Worm (Caenorhabditis elegans) whole organism, L4 larva: ENCODE results near the gene panl-2.

Experiments
- F37D6.2 ChIP-seq: sonication (generic microtip); optimal IDR thresholded peaks from 2 replicates; lab custom pipeline; 2016; ENCODE audit warnings: mild to moderate bottlenecking, missing genetic modification characterization, missing compliant biosample characterization
- R02D3.7 ChIP-seq: fragments of 150-350 bp; sonication (generic microtip); optimal IDR thresholded peaks from 3 replicates; lab custom pipeline; 2014; ENCODE audit warnings: missing biosample characterization, missing genetic modification characterization
- T20F7.1 ChIP-seq: fragments of 200-800 bp; sonication (Bioruptor generic); optimal IDR thresholded peaks from 2 replicates; lab custom pipeline; 2018; ENCODE audit warnings: mild to moderate bottlenecking, missing genetic modification characterization, missing compliant biosample characterization
- Y48G9A.11 ChIP-seq: fragments of 200-800 bp; sonication (Bioruptor generic); IDR thresholded peaks from 2 replicates; pipeline ENCODE4 v1.3.6; 2022; ENCODE audit warnings: missing genetic modification reagents, missing genetic modification characterization, missing compliant biosample characterization
- Y5F2A.4 ChIP-seq: fragments of 200-800 bp; sonication (Bioruptor generic); optimal IDR thresholded peaks from 2 replicates; lab custom pipeline; 2018; ENCODE audit warnings: mild to moderate bottlenecking, missing genetic modification characterization, missing compliant biosample characterization
- Y75B8A.6 ChIP-seq: fragments of 200-800 bp; sonication (Bioruptor generic); IDR thresholded peaks from 2 replicates; pipeline ENCODE4 v1.3.6; 2022; ENCODE audit warnings: missing genetic modification reagents, missing genetic modification characterization, missing compliant biosample characterization
- aha-1 ChIP-seq: fragments of 150-350 bp; peaks from one replicate; lab custom pipeline; 2014; ENCODE audit warnings: missing biosample characterization, missing genetic modification characterization
- ama-1 ChIP-seq: fragments of 150-350 bp; optimal IDR thresholded peaks from 2 replicates; lab custom pipeline; 2014; ENCODE audit warnings: inconsistent platforms, mixed read lengths
- attf-4 ChIP-seq: sonication (generic microtip); optimal IDR thresholded peaks from 3 replicates; lab custom pipeline; 2017; ENCODE audit warnings: missing biosample characterization, missing genetic modification characterization
- ceh-20 ChIP-seq: fragments of 200-800 bp; sonication (Bioruptor generic); IDR thresholded peaks from 2 replicates; pipeline ENCODE4 v1.3.6; 2022; ENCODE audit warnings: missing genetic modification reagents, missing genetic modification characterization, missing compliant biosample characterization
- ceh-32 ChIP-seq: sonication (generic microtip); optimal IDR thresholded peaks from 2 replicates; lab custom pipeline; 2016; ENCODE audit warnings: mild to moderate bottlenecking, missing genetic modification characterization, missing compliant biosample characterization; ENCODE audit not compliant: poor library complexity
- ces-1 ChIP-seq: fragments of 150-350 bp; sonication (generic microtip); optimal IDR thresholded peaks from 4 replicates; lab custom pipeline; 2014; ENCODE audit warnings: missing biosample characterization, missing genetic modification reagents, missing genetic modification characterization
- daf-16 ChIP-seq, 3 experiments: sonication (generic microtip); optimal IDR thresholded peaks; 2 replicates each; lab custom pipeline; 2016 to 2017; ENCODE audit warnings: missing genetic modification characterization in 3 of 3, missing genetic modification reagents in 3 of 3, mild to moderate bottlenecking in 2 of 3, missing compliant biosample characterization in 2 of 3, missing biosample characterization in 1 of 3, moderate library complexity in 1 of 3
- egl-27 ChIP-seq: sonication (generic microtip); optimal IDR thresholded peaks from 3 replicates; lab custom pipeline; 2017; ENCODE audit warnings: missing biosample characterization, missing genetic modification reagents, missing genetic modification characterization
- egl-43 ChIP-seq: fragments of 200-800 bp; sonication (Bioruptor generic); IDR thresholded peaks from 2 replicates; pipeline ENCODE4 v1.3.6; 2022; ENCODE audit warnings: missing genetic modification reagents, missing genetic modification characterization, missing compliant biosample characterization
- hlh-11 ChIP-seq: fragments of 200-800 bp; sonication (Bioruptor generic); optimal IDR thresholded peaks from 2 replicates; lab custom pipeline; 2018; ENCODE audit warnings: mild to moderate bottlenecking, missing genetic modification characterization, missing compliant biosample characterization
- hlh-30 ChIP-seq: sonication (generic microtip); optimal IDR thresholded peaks from 2 replicates; lab custom pipeline; 2017; ENCODE audit warnings: antibody characterized with exemption, mild to moderate bottlenecking, missing genetic modification characterization, missing compliant biosample characterization; ENCODE audit not compliant: insufficient read depth
- lim-7 ChIP-seq: fragments of 200-800 bp; sonication (Bioruptor generic); IDR thresholded peaks from 2 replicates; pipeline ENCODE4 v1.3.6; 2022; ENCODE audit warnings: missing genetic modification characterization, missing compliant biosample characterization
- lin-29 ChIP-seq: fragments of 200-800 bp; sonication (Bioruptor generic); IDR thresholded peaks from 2 replicates; pipeline ENCODE4 v1.3.6; 2022; ENCODE audit warnings: missing genetic modification reagents, missing genetic modification characterization, missing compliant biosample characterization
- lsy-2 ChIP-seq, 2 experiments: fragments of 150-350 bp in 1 of 2; sonication (generic microtip) in 1 of 2; optimal IDR thresholded peaks; 2 replicates each; lab custom pipeline; 2014 to 2017; ENCODE audit warnings: missing biosample characterization in 2 of 2, missing genetic modification characterization in 2 of 2
- madf-9 ChIP-seq: fragments of 200-800 bp; sonication (Bioruptor generic); conservative IDR thresholded peaks from 2 replicates; pipeline ENCODE4 v1.3.6; 2022; ENCODE audit warnings: missing genetic modification reagents, missing genetic modification characterization, missing compliant biosample characterization
- mdl-1 ChIP-seq, 2 experiments: fragments of 150-350 bp in 1 of 2; sonication (generic microtip) in 1 of 2; optimal IDR thresholded peaks; 2 replicates each; lab custom pipeline; 2014 to 2017; ENCODE audit warnings: missing biosample characterization in 2 of 2, missing genetic modification characterization in 2 of 2
- mes-2 ChIP-seq: sonication (generic microtip); optimal IDR thresholded peaks from 2 replicates; lab custom pipeline; 2016; ENCODE audit warnings: missing genotype, mild to moderate bottlenecking, missing genetic modification characterization, missing compliant biosample characterization; ENCODE audit not compliant: poor library complexity, severe bottlenecking
- nhr-10 ChIP-seq: fragments of 150-350 bp; optimal IDR thresholded peaks from 2 replicates; lab custom pipeline; 2014; ENCODE audit warnings: missing biosample characterization, missing genetic modification characterization
- nhr-28 ChIP-seq: fragments of 150-350 bp; optimal IDR thresholded peaks from 2 replicates; lab custom pipeline; 2014; ENCODE audit warnings: missing biosample characterization, missing genetic modification characterization
- nhr-48 ChIP-seq: sonication (generic microtip); optimal IDR thresholded peaks from 2 replicates; lab custom pipeline; 2016; ENCODE audit warnings: mild to moderate bottlenecking, missing genetic modification characterization, missing compliant biosample characterization
- sdz-12 ChIP-seq: fragments of 200-800 bp; sonication (Bioruptor generic); optimal IDR thresholded peaks from 2 replicates; lab custom pipeline; 2018; ENCODE audit warnings: mild to moderate bottlenecking, missing genetic modification characterization, missing compliant biosample characterization
- set-16 ChIP-seq: fragments of 200-800 bp; sonication (Bioruptor generic); IDR thresholded peaks from 2 replicates; pipeline ENCODE4 v1.3.6; 2022; ENCODE audit warnings: missing genetic modification reagents, missing genetic modification characterization, missing compliant biosample characterization
- snpc-4 ChIP-seq: fragments of 150-350 bp; optimal IDR thresholded peaks from 2 replicates; lab custom pipeline; 2014; ENCODE audit warnings: missing biosample characterization, missing genetic modification characterization
- unc-130 ChIP-seq: sonication (generic microtip); optimal IDR thresholded peaks from 2 replicates; lab custom pipeline; 2016; ENCODE audit warnings: missing genetic modification reagents, missing genetic modification characterization, missing compliant biosample characterization
- unc-39 ChIP-seq: sonication (generic microtip); optimal IDR thresholded peaks from 2 replicates; lab custom pipeline; 2017; ENCODE audit warnings: missing biosample characterization, missing genetic modification characterization
- vab-7 ChIP-seq: fragments of 200-800 bp; sonication (Bioruptor generic); IDR thresholded peaks from 2 replicates; pipeline ENCODE4 v1.3.6; 2022; ENCODE audit warnings: missing genetic modification reagents, missing genetic modification characterization, missing compliant biosample characterization
- zag-1 ChIP-seq: fragments of 150-350 bp; optimal IDR thresholded peaks from 2 replicates; lab custom pipeline; 2014; ENCODE audit warnings: missing biosample characterization, missing genetic modification characterization

Gene panl-2

DNA sequence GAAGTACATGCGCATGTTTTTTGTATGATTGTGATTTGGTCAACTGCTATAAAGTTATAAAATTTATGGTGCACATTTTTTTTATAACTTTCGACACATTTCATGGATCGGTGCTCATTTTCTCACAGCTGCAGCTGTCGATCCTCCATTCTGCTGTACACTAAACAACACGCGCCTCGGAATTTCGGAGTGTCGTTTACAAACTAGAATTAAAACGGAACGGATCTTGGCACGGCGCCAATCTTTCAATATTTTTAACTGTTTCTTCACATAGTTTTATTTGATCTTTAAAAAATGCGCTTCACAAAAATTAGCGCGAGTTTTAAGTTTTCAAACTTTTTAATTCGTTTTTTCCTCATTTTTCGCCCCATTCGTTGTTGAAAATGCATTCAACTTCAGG is 21.5 kb downstream of the panl-2 start, which contains the start of gene let-711:
Gene let-711 (plus strand): TSS at position 337 of the 400 bp plus-strand sequence.
- TF ChIP-seq aha-1 (tag; lab: Kevin White, UChicago), result peak; percentile 56
- TF ChIP-seq unc-130 (GFP tag; lab: Kevin White, UChicago), result no peak
- TF ChIP-seq lsy-2 (tag; optimal IDR thresholded peaks at IDR 0.05; lab: Kevin White, UChicago), result peak in 1 of 2 experiments; percentile 27
- TF ChIP-seq zag-1 (tag; lab: Kevin White, UChicago), result no peak
- TF ChIP-seq nhr-10 (tag; lab: Kevin White, UChicago), result no peak
- peak; percentile 28 for TF ChIP-seq mes-2 (tag; lab: Kevin White, UChicago)
- TF ChIP-seq hlh-30 (tag; lab: Kevin White, UChicago), result peak; percentile 4
- TF ChIP-seq T20F7.1 (GFP tag; lab: Kevin White, UChicago), result peak; percentile 95
- no peak for TF ChIP-seq ceh-32
- TF ChIP-seq Y48G9A.11, result peak; percentile 97
- TF ChIP-seq R02D3.7 (tag; lab: Kevin White, UChicago), result no peak
- TF ChIP-seq daf-16 (GFP tag; optimal IDR thresholded peaks at IDR 0.05; lab: Kevin White, UChicago), result no peak
- TF ChIP-seq daf-16 (tag; optimal IDR thresholded peaks at IDR 0.05; lab: Kevin White, UChicago), result peak; percentile 18

DNA sequence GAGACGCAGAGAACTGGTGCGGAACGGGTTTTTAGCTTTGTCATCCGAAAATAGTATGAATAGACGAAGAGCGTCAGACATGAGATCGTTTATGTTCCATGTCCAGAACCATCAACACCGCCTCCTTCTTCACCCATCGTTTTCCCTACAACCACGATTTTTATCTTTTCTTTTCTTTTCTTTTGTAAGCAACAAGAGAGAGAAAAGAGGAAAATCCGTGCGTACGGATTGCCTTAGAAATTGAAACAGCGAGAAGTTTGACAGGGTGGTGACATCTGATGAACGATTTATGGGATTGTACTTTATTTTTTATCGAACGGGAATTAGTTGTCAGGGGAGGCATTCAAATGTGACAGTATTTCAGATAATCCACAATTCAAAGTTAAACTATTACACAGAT is 22.2 kb downstream of the panl-2 start, which contains the start of gene abu-13:
Gene abu-13 (minus strand): TSS at position 152 of the 400 bp plus-strand sequence.
- TF ChIP-seq nhr-28 (peak; percentile 19), F37D6.2 (tag; lab: Kevin White, UChicago) (no peak), mdl-1 (tag; optimal IDR thresholded peaks at IDR 0.05; lab: Kevin White, UChicago) (peak in 1 of 2 experiments; percentile 10), nhr-48 (no peak), snpc-4 (no peak), hlh-11 (peak; percentile 7), vab-7 (no peak)

DNA sequence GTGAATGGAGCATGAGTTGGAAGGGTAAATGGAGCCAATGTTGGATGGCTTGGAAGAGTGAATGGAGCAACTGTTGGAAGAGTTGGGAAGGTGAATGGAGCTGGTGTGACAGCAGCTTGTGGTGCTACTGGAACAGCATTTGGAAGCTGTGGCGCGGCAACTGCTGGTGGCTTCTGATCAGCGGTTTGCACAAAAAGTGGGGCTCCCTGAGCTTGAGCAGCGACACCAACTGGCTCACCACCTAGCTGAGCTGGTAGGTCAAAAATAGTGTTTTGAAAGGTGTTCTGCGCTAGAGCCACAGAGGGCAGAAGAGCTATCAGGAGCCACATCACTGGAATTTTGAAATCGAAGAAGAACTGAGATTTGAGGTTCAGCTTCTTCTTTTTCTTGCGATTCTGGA is 22.6 kb downstream of the panl-2 start:
- TF ChIP-seq ceh-20 (GFP tag; lab: Robert Waterston, UW) (no peak), madf-9 (GFP tag; lab: Robert Waterston, UW) (no peak), egl-27 (tag; lab: Kevin White, UChicago) (no peak), mdl-1 (tag; optimal IDR thresholded peaks at IDR 0.05; lab: Kevin White, UChicago) (no peak), ces-1 (GFP tag; lab: Kevin White, UChicago) (no peak), attf-4 (no peak), sdz-12 (GFP tag; lab: Kevin White, UChicago) (no peak), Y5F2A.4 (GFP tag; lab: Kevin White, UChicago) (no peak), Y75B8A.6 (GFP tag; lab: Robert Waterston, UW) (no peak), set-16 (GFP tag; lab: Robert Waterston, UW) (peak; percentile 65), lin-29 (GFP tag; lab: Robert Waterston, UW) (no peak), hlh-30 (tag; lab: Kevin White, UChicago) (no peak), egl-43 (0 out of 2 replicates have a peak, but pooled peaks have one; percentile 23), lim-7 (GFP tag; lab: Robert Waterston, UW) (no peak)

DNA sequence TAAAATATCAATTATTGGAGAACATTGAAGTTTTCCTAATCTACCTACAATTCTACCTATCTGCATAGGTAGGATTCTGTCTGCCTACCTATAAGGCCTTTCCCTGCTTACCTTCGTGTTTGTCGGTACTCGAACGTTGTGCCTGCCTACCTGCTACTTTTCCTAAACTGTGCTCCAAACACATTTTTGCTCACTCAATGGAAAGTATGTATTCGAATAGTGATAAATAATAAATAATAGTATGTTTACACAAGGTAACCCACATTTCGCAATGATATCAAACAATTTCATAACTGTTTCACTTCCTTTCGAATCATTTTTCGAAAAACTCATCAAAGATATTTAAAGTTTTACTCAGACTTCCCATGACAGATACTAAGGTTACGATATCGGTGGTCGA is 28.4 kb downstream of the panl-2 start, which contains the start of gene F57B9.3:
Gene F57B9.3 (plus strand): TSS at position 301 of the 400 bp plus-strand sequence.
- TF ChIP-seq daf-16 (GFP tag; optimal IDR thresholded peaks at IDR 0.05; lab: Kevin White, UChicago), result no peak
- peak; percentile 28 for TF ChIP-seq daf-16 (tag; optimal IDR thresholded peaks at IDR 0.05; lab: Kevin White, UChicago)
- no peak for TF ChIP-seq ama-1 (lab: Kevin White, UChicago)
- no peak for TF ChIP-seq unc-39 (tag; lab: Kevin White, UChicago)
